Worm (Caenorhabditis elegans): ENCODE measurements around the gene R11F4.2.
A peak's percentile ranks its signal among the peaks of the same experiment; 100 is the strongest.

- no peak for TF ChIP-seq let-526 (GFP tag; IDR thresholded peaks at IDR 0.05)
- TF ChIP-seq sea-2 (GFP tag; IDR thresholded peaks at IDR 0.05): no peak
- TF ChIP-seq efl-1 (GFP tag; optimal IDR thresholded peaks at IDR 0.05): peak; percentile 91
- peak; percentile 10; the same call in 1 of the 2 replicates for TF ChIP-seq bed-2 (GFP tag; IDR thresholded peaks at IDR 0.05)
- TF ChIP-seq him-1 (tag; optimal IDR thresholded peaks at IDR 0.05): peak; percentile 29
Observed at ce11 chrII:4044349-4044748, 38.5 kb upstream of the R11F4.2 start, which contains the start of gene rpn-11.

Measured in whole organism, young adult.